Worm (Caenorhabditis elegans) whole organism, L3 larva: ENCODE measurements around the gene gcy-19.

ENCODE experiments used
- fkh-10 ChIP-seq: sonication (generic microtip); optimal IDR thresholded peaks from 2 replicates; lab custom pipeline; 2017; ENCODE audit warnings: missing biosample characterization, missing genetic modification reagents, missing genetic modification characterization
- jun-1 ChIP-seq: fragments of 150-350 bp; optimal IDR thresholded peaks from 2 replicates; lab custom pipeline; 2014; ENCODE audit warnings: missing biosample characterization, missing genetic modification reagents, missing genetic modification characterization
- nhr-67 ChIP-seq: fragments of 150-350 bp; optimal IDR thresholded peaks from 2 replicates; lab custom pipeline; 2014; ENCODE audit warnings: missing biosample characterization, missing genetic modification characterization
- zag-1 ChIP-seq: fragments of 150-350 bp; optimal IDR thresholded peaks from 2 replicates; lab custom pipeline; 2014; ENCODE audit warnings: missing biosample characterization, missing genetic modification characterization
- ztf-11 ChIP-seq: fragments of 150-350 bp; optimal IDR thresholded peaks from 2 replicates; lab custom pipeline; 2014; ENCODE audit warnings: missing biosample characterization, missing genetic modification characterization

ce11 chrII:3250195-3250594, 9.0 kb downstream of the gcy-19 start:
- TF ChIP-seq nhr-67 (tag; lab: Kevin White, UChicago) (no peak), jun-1 (no peak), zag-1 (no peak), fkh-10 (no peak), ztf-11 (tag; lab: Kevin White, UChicago) (no peak)
